Worm (Caenorhabditis elegans): ENCODE results near the gene F32D8.4.

DNA sequence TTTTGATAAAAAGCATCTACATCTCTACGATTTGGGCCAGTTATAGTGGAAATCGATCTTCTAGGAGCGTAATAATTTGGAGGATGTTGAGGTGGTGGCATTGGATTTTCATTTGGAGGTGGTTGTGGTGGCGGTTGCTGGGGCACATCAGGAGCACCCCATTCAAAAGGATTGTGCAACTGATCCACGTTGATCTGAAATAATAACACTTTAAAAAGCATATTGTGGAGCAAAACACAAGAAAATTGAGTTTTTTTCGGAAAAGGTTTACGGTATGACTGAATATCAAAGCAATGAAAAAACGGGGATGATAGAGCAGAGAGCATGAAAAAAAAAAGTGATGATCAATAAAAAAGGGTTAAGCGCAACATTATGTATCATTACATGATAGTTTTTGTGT lies 27.8 kb downstream of the F32D8.4 start, which contains the start of gene saeg-1:
- TF ChIP-seq elt-2 (tag; optimal IDR thresholded peaks at IDR 0.05), result no peak
- TF ChIP-seq unc-86 (tag; optimal IDR thresholded peaks at IDR 0.05), result no peak
- TF ChIP-seq pqm-1 (tag; optimal IDR thresholded peaks at IDR 0.05), result no peak
- TF ChIP-seq ceh-14 (tag; optimal IDR thresholded peaks at IDR 0.05), result no peak
